Fruit fly (Drosophila melanogaster) whole organism, embryonic: ENCODE measurements around the gene Ipo9.

ENCODE experiments used
- Ada2b ChIP-seq: fragments of 200-800 bp; sonication (Bioruptor generic); IDR thresholded peaks from 2 replicates; pipeline ENCODE4 v1.3.6; 2022; ENCODE audit warnings: missing biosample characterization, missing genetic modification characterization
- Atf-2 ChIP-seq: fragments of 200-800 bp; sonication (Bioruptor generic); optimal IDR thresholded peaks from 2 replicates; lab custom pipeline; 2016; ENCODE audit warnings: missing biosample characterization, missing genetic modification characterization
- B-H2 ChIP-seq: fragments of 200-800 bp; sonication (Bioruptor generic); optimal IDR thresholded peaks from 2 replicates; lab custom pipeline; 2018; ENCODE audit warnings: missing biosample characterization, mild to moderate bottlenecking, missing genetic modification characterization
- CG10565 ChIP-seq: fragments of 200-800 bp; sonication (Bioruptor generic); optimal IDR thresholded peaks from 3 replicates; lab custom pipeline; 2016; ENCODE audit warnings: missing biosample characterization, mild to moderate bottlenecking, missing genetic modification characterization
- CG10959 ChIP-seq: fragments of 200-800 bp; sonication (Bioruptor generic); IDR thresholded peaks from 2 replicates; pipeline ENCODE4 v1.3.6; 2022; ENCODE audit warnings: missing biosample characterization, missing genetic modification characterization
- CG12219 ChIP-seq: fragments of 200-800 bp; sonication (Bioruptor generic); optimal IDR thresholded peaks from 3 replicates; lab custom pipeline; 2018; ENCODE audit warnings: missing biosample characterization, mild to moderate bottlenecking, missing genetic modification characterization
- CG15479 ChIP-seq: fragments of 200-800 bp; sonication (Bioruptor generic); optimal IDR thresholded peaks from 3 replicates; lab custom pipeline; 2019; ENCODE audit warnings: missing biosample characterization, mild to moderate bottlenecking, missing genetic modification characterization, moderate library complexity
- CG17802 ChIP-seq: fragments of 200-800 bp; sonication (Bioruptor generic); optimal IDR thresholded peaks from 2 replicates; lab custom pipeline; 2018; ENCODE audit warnings: missing biosample characterization, mild to moderate bottlenecking, missing genetic modification characterization, moderate library complexity
- CG2129 ChIP-seq: fragments of 200-800 bp; sonication (Bioruptor generic); IDR thresholded peaks from 2 replicates; pipeline ENCODE4 v1.3.6; 2022; ENCODE audit warnings: missing biosample characterization, missing genetic modification characterization; ENCODE audit not compliant: partially characterized antibody
- CG2875 ChIP-seq: fragments of 200-800 bp; sonication (Bioruptor generic); optimal IDR thresholded peaks from 2 replicates; lab custom pipeline; 2017; ENCODE audit warnings: missing biosample characterization, mild to moderate bottlenecking, missing genetic modification characterization, missing genetic modification reagents
- CG2889 ChIP-seq: fragments of 200-800 bp; sonication (Bioruptor generic); IDR thresholded peaks from 3 replicates; pipeline ENCODE4 v1.3.6; 2022; ENCODE audit warnings: missing biosample characterization, missing genetic modification characterization
- CG30403 ChIP-seq: fragments of 200-800 bp; sonication (Bioruptor generic); optimal IDR thresholded peaks from 3 replicates; lab custom pipeline; 2016; ENCODE audit warnings: missing biosample characterization, missing genetic modification characterization
- CG32772 ChIP-seq: fragments of 200-800 bp; sonication (Bioruptor generic); IDR thresholded peaks from 2 replicates; pipeline ENCODE4 v1.3.6; 2022; ENCODE audit warnings: missing biosample characterization, missing genetic modification characterization
- CG4282 ChIP-seq: fragments of 200-800 bp; sonication (Bioruptor generic); optimal IDR thresholded peaks from 2 replicates; lab custom pipeline; 2016; ENCODE audit warnings: missing biosample characterization, missing genetic modification characterization
- CG6683 ChIP-seq: fragments of 200-800 bp; sonication (Bioruptor generic); optimal IDR thresholded peaks from 2 replicates; lab custom pipeline; 2017; ENCODE audit warnings: missing biosample characterization, mild to moderate bottlenecking, missing genetic modification characterization, missing genetic modification reagents
- CG6813 ChIP-seq: fragments of 200-800 bp; sonication (Bioruptor generic); optimal IDR thresholded peaks from 2 replicates; lab custom pipeline; 2017; ENCODE audit warnings: missing biosample characterization, missing genetic modification characterization, mild to moderate bottlenecking, moderate library complexity, missing genetic modification reagents
- CG7745 ChIP-seq: fragments of 200-800 bp; sonication (Bioruptor generic); optimal IDR thresholded peaks from 2 replicates; lab custom pipeline; 2018; ENCODE audit warnings: missing biosample characterization, mild to moderate bottlenecking, missing genetic modification characterization, moderate library complexity
- CG7839 ChIP-seq: fragments of 200-800 bp; sonication (Bioruptor generic); optimal IDR thresholded peaks from 3 replicates; lab custom pipeline; 2018; ENCODE audit warnings: missing biosample characterization, mild to moderate bottlenecking, missing genetic modification characterization, moderate library complexity
- CG8281 ChIP-seq: fragments of 200-800 bp; sonication (Bioruptor generic); optimal IDR thresholded peaks from 2 replicates; lab custom pipeline; 2018; ENCODE audit warnings: missing biosample characterization, mild to moderate bottlenecking, missing genetic modification characterization, moderate library complexity
- CG9797 ChIP-seq: fragments of 200-800 bp; sonication (Bioruptor generic); optimal IDR thresholded peaks from 3 replicates; lab custom pipeline; 2018; ENCODE audit warnings: missing biosample characterization, mild to moderate bottlenecking, missing genetic modification characterization
- CG9817 ChIP-seq: fragments of 200-800 bp; sonication (Bioruptor generic); optimal IDR thresholded peaks from 2 replicates; lab custom pipeline; 2018; ENCODE audit warnings: missing biosample characterization, mild to moderate bottlenecking, missing genetic modification characterization, moderate library complexity
- CTCF ChIP-seq: fragments of 200-800 bp; sonication (Bioruptor generic); optimal IDR thresholded peaks from 2 replicates; lab custom pipeline; 2017; ENCODE audit warnings: missing biosample characterization, mild to moderate bottlenecking, missing genetic modification characterization, moderate library complexity
- D19B ChIP-seq: fragments of 200-800 bp; sonication (Bioruptor generic); optimal IDR thresholded peaks from 2 replicates; lab custom pipeline; 2017; ENCODE audit warnings: missing biosample characterization, mild to moderate bottlenecking, missing genetic modification characterization
- Dbx ChIP-seq: fragments of 200-800 bp; sonication (Bioruptor generic); IDR thresholded peaks from 3 replicates; pipeline ENCODE4 v1.3.6; 2022; ENCODE audit warnings: missing biosample characterization, missing genetic modification characterization
- Dek ChIP-seq: fragments of 200-800 bp; sonication (Bioruptor generic); optimal IDR thresholded peaks from 3 replicates; lab custom pipeline; 2019; ENCODE audit warnings: missing biosample characterization, mild to moderate bottlenecking, missing genetic modification characterization, moderate library complexity
- Dp ChIP-seq: fragments of 200-800 bp; sonication (Bioruptor generic); optimal IDR thresholded peaks from 2 replicates; lab custom pipeline; 2018; ENCODE audit warnings: missing biosample characterization, mild to moderate bottlenecking, missing genetic modification characterization, moderate library complexity
- Elba2 ChIP-seq: fragments of 200-800 bp; sonication (Bioruptor generic); optimal IDR thresholded peaks from 3 replicates; lab custom pipeline; 2016; ENCODE audit warnings: missing biosample characterization, missing genetic modification characterization
- HmgD ChIP-seq: fragments of 200-800 bp; sonication (Bioruptor generic); optimal IDR thresholded peaks from 3 replicates; lab custom pipeline; 2016; ENCODE audit warnings: missing biosample characterization, missing genetic modification characterization
- Nf-YB ChIP-seq: fragments of 200-800 bp; sonication (Bioruptor generic); optimal IDR thresholded peaks from 3 replicates; lab custom pipeline; 2019; ENCODE audit warnings: missing biosample characterization, mild to moderate bottlenecking, missing genetic modification characterization, moderate library complexity
- az2 ChIP-seq: fragments of 200-800 bp; sonication (Bioruptor generic); optimal IDR thresholded peaks from 3 replicates; lab custom pipeline; 2016; ENCODE audit warnings: missing biosample characterization, missing genetic modification characterization
- bsh ChIP-seq, 2 experiments: fragments of 200-800 bp; sonication (Bioruptor generic); optimal IDR thresholded peaks; 2 replicates each; lab custom pipeline; 2017 to 2018; ENCODE audit warnings: mild to moderate bottlenecking in 2 of 2, missing biosample characterization in 2 of 2, missing genetic modification characterization in 2 of 2, moderate library complexity in 1 of 2
- caup ChIP-seq: fragments of 200-800 bp; sonication (Bioruptor generic); optimal IDR thresholded peaks from 3 replicates; lab custom pipeline; 2017; ENCODE audit warnings: missing biosample characterization, mild to moderate bottlenecking, missing genetic modification characterization, moderate library complexity; ENCODE audit not compliant: severe bottlenecking
- cg ChIP-seq: fragments of 200-800 bp; sonication (Bioruptor generic); optimal IDR thresholded peaks from 3 replicates; lab custom pipeline; 2019; ENCODE audit warnings: missing biosample characterization, mild to moderate bottlenecking, missing genetic modification characterization, moderate library complexity
- chif ChIP-seq, 2 experiments: fragments of 200-800 bp; sonication (Bioruptor generic); optimal IDR thresholded peaks; 3 replicates each; lab custom pipeline; 2016; ENCODE audit warnings: missing biosample characterization in 2 of 2, missing genetic modification characterization in 2 of 2
- fd3F ChIP-seq: fragments of 200-800 bp; sonication (Bioruptor generic); optimal IDR thresholded peaks from 2 replicates; lab custom pipeline; 2018; ENCODE audit warnings: missing biosample characterization, mild to moderate bottlenecking, missing genetic modification characterization, moderate library complexity
- ham ChIP-seq: fragments of 200-800 bp; sonication (Bioruptor generic); IDR thresholded peaks from 2 replicates; pipeline ENCODE4 v1.3.6; 2022; ENCODE audit warnings: missing biosample characterization, missing genetic modification characterization
- hb ChIP-seq: fragments of 200-800 bp; sonication (Bioruptor generic); IDR thresholded peaks from 3 replicates; pipeline ENCODE4 v1.3.6; 2022; ENCODE audit warnings: missing biosample characterization, missing genetic modification characterization; ENCODE audit not compliant: partially characterized antibody
- inv ChIP-seq: fragments of 200-800 bp; sonication (Bioruptor generic); IDR thresholded peaks from 2 replicates; pipeline ENCODE4 v1.3.6; 2022; ENCODE audit warnings: missing biosample characterization, missing genetic modification characterization; ENCODE audit not compliant: partially characterized antibody
- jing ChIP-seq: fragments of 200-800 bp; sonication (Bioruptor generic); optimal IDR thresholded peaks from 2 replicates; lab custom pipeline; 2018; ENCODE audit warnings: missing biosample characterization, mild to moderate bottlenecking, missing genetic modification characterization
- lola ChIP-seq, 3 experiments: fragments of >200 bp in 2 of 3; fragments of 200-800 bp in 1 of 3; sonication (Bioruptor generic) in 1 of 3; optimal IDR thresholded peaks; 2 replicates each; lab custom pipeline; 2017 to 2019; ENCODE audit warnings: missing biosample characterization in 3 of 3, missing genetic modification characterization in 3 of 3, mild to moderate bottlenecking in 1 of 3, moderate library complexity in 1 of 3
- mam ChIP-seq: fragments of 200-800 bp; sonication (Bioruptor generic); optimal IDR thresholded peaks from 3 replicates; lab custom pipeline; 2016; ENCODE audit warnings: missing biosample characterization, missing genetic modification characterization
- odd ChIP-seq: fragments of 200-800 bp; sonication (Bioruptor generic); optimal IDR thresholded peaks from 2 replicates; lab custom pipeline; 2017; ENCODE audit warnings: missing biosample characterization, mild to moderate bottlenecking, missing genetic modification characterization
- pho ChIP-seq: fragments of 200-800 bp; sonication (Bioruptor generic); optimal IDR thresholded peaks from 2 replicates; lab custom pipeline; 2016; ENCODE audit warnings: missing biosample characterization, missing genetic modification characterization
- psq ChIP-seq: fragments of 200-800 bp; sonication (Bioruptor generic); optimal IDR thresholded peaks from 2 replicates; lab custom pipeline; 2017; ENCODE audit warnings: missing biosample characterization, missing genetic modification characterization
- tin ChIP-seq: fragments of 200-800 bp; sonication (Bioruptor generic); optimal IDR thresholded peaks from 3 replicates; lab custom pipeline; 2016; ENCODE audit warnings: missing biosample characterization, missing genetic modification characterization
- toy ChIP-seq: fragments of 200-800 bp; sonication (Bioruptor generic); IDR thresholded peaks from 2 replicates; pipeline ENCODE4 v1.3.6; 2022; ENCODE audit warnings: missing biosample characterization, missing genetic modification characterization
- tup ChIP-seq: fragments of 200-800 bp; sonication (Bioruptor generic); optimal IDR thresholded peaks from 2 replicates; lab custom pipeline; 2016; ENCODE audit warnings: missing biosample characterization, mild to moderate bottlenecking, missing genetic modification characterization, moderate library complexity
- zen ChIP-seq: fragments of 200-800 bp; sonication (Bioruptor generic); optimal IDR thresholded peaks from 3 replicates; lab custom pipeline; 2018; ENCODE audit warnings: missing biosample characterization, mild to moderate bottlenecking, missing genetic modification characterization, moderate library complexity
- zfh2 ChIP-seq: fragments of 200-800 bp; sonication (Bioruptor generic); optimal IDR thresholded peaks from 2 replicates; lab custom pipeline; 2016; ENCODE audit warnings: missing biosample characterization, missing genetic modification characterization

Gene Ipo9

dm6 chr3R:11454210-11454904 lies 42.0 kb downstream of the Ipo9 start (continued):
- TF ChIP-seq lola (GFP tag; optimal IDR thresholded peaks at IDR 0.05; lab: Kevin White, UChicago), result no peak
- no peak for TF ChIP-seq hb
- 0 out of 2 replicates have a peak, but pooled peaks have one; percentile 25 for TF ChIP-seq toy (GFP tag; lab: Robert Waterston, UW)
- no peak for TF ChIP-seq Nf-YB (GFP tag; lab: Kevin White, UChicago)
- no peak for TF ChIP-seq jing
- no peak for TF ChIP-seq Dp
- TF ChIP-seq CG6813 (GFP tag; lab: Kevin White, UChicago), result no peak
- TF ChIP-seq CG10959 (GFP tag; lab: Robert Waterston, UW), result no peak
- peak; percentile 66 for TF ChIP-seq caup (GFP tag; lab: Kevin White, UChicago)
- no peak for TF ChIP-seq CG15479 (GFP tag; lab: Kevin White, UChicago)
- TF ChIP-seq bsh (GFP tag; optimal IDR thresholded peaks at IDR 0.05; lab: Kevin White, UChicago), result no peak
- no peak for TF ChIP-seq CG7745 (tag; lab: Kevin White, UChicago)
- no peak for TF ChIP-seq cg (GFP tag; lab: Kevin White, UChicago)
- no peak for TF ChIP-seq CG17802 (tag; lab: Kevin White, UChicago)
- TF ChIP-seq B-H2 (GFP tag; lab: Kevin White, UChicago), result no peak
- no peak for TF ChIP-seq CG4282 (GFP tag; lab: Kevin White, UChicago)
- no peak for TF ChIP-seq zen (tag; lab: Kevin White, UChicago)
- TF ChIP-seq pho (GFP tag; lab: Kevin White, UChicago), result peak; percentile 70
- no peak for TF ChIP-seq CG10565 (GFP tag; lab: Kevin White, UChicago)
- TF ChIP-seq chif (GFP tag; optimal IDR thresholded peaks at IDR 0.05; lab: Kevin White, UChicago), result no peak
- TF ChIP-seq CG30403 (GFP tag; lab: Kevin White, UChicago), result peak; percentile 76
- TF ChIP-seq Dek, result peak; percentile 68
- peak; percentile 66 for TF ChIP-seq fd3F (GFP tag; lab: Kevin White, UChicago)
- TF ChIP-seq CG6683 (GFP tag; lab: Kevin White, UChicago), result no peak
- TF ChIP-seq zfh2 (GFP tag; lab: Kevin White, UChicago), result peak; percentile 86
- TF ChIP-seq CG2875 (GFP tag; lab: Kevin White, UChicago), result no peak
- TF ChIP-seq ham (GFP tag; lab: Robert Waterston, UW), result no peak
- TF ChIP-seq psq (GFP tag; lab: Kevin White, UChicago), result no peak
- TF ChIP-seq D19B, result peak; percentile 79
- peak; percentile 79 for TF ChIP-seq CG9817
- TF ChIP-seq CG32772, result no peak
- TF ChIP-seq CG2889 (GFP tag; lab: Robert Waterston, UW), result no peak
- TF ChIP-seq az2 (GFP tag; lab: Kevin White, UChicago), result no peak
- TF ChIP-seq Ada2b (GFP tag; lab: Robert Waterston, UW), result peak; percentile 49
- no peak for TF ChIP-seq odd (GFP tag; lab: Kevin White, UChicago)
- no peak for TF ChIP-seq CG9797 (GFP tag; lab: Kevin White, UChicago)
- TF ChIP-seq inv (GFP tag; lab: Robert Waterston, UW), result no peak
- TF ChIP-seq tin (GFP tag; lab: Kevin White, UChicago), result peak; percentile 32
- TF ChIP-seq Elba2 (GFP tag; lab: Kevin White, UChicago), result no peak
- TF ChIP-seq mam (GFP tag; lab: Kevin White, UChicago), result peak; percentile 74
- no peak for TF ChIP-seq tup (GFP tag; lab: Kevin White, UChicago)
- TF ChIP-seq CTCF (GFP tag; lab: Kevin White, UChicago), result no peak
- TF ChIP-seq CG12219, result peak; percentile 29
- peak; percentile 81; the same call in 2 of the 3 replicates for TF ChIP-seq Dbx (GFP tag; lab: Robert Waterston, UW)
- no peak for TF ChIP-seq HmgD (GFP tag; lab: Kevin White, UChicago)
- TF ChIP-seq Atf-2 (GFP tag; lab: Kevin White, UChicago), result peak; percentile 7
- peak; percentile 77 for TF ChIP-seq CG7839 (tag; lab: Kevin White, UChicago)
- no peak for TF ChIP-seq CG8281
- no peak for TF ChIP-seq CG2129 (GFP tag; lab: Robert Waterston, UW)
